Fruit fly (Drosophila melanogaster): ENCODE results near the gene croc.

- TF ChIP-seq yki (optimal IDR thresholded peaks at IDR 0.05) (no peak), Dref (GFP tag; IDR thresholded peaks at IDR 0.05) (no peak), Lpt (GFP tag; optimal IDR thresholded peaks at IDR 0.05) (no peak)
These were observed 31.6 kb downstream of the croc start, which contains the start of gene Alp1 for dm6 chr3L:21444719-21445118.
